Worm (Caenorhabditis elegans): ENCODE results near the gene lec-6.

lec-6 gene

DNA sequence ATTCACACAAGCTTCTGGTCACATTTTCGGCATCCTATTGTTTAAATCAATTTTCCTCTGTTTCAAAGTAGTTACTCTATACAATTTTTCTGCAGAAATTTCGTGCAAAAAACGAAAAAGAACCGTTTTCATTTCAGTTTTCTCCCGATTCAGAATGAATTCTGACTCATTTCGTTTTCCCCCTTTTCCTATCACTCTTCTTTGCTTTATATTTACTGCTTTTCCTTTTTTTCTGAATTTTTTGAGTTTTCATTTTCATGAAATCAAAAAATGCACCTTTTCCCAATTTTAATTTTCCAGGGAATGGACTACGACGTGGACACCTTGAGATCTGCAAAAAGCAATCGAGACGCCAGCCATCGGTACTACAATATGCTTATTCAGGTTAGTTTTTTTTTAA lies 44.5 kb downstream of the lec-6 start, which contains the start of gene B0353.1:
B0353.1 (plus strand) TSS at position 301 of the 400 bp plus-strand sequence.
- no peak for TF ChIP-seq nhr-12 (tag; optimal IDR thresholded peaks at IDR 0.05)
- TF ChIP-seq nhr-10 (tag; optimal IDR thresholded peaks at IDR 0.05) = no peak
- no peak for TF ChIP-seq crh-2 (tag; optimal IDR thresholded peaks at IDR 0.05)
- TF ChIP-seq nhr-237 (tag; optimal IDR thresholded peaks at IDR 0.05) = no peak
- TF ChIP-seq dmd-4 (tag; optimal IDR thresholded peaks at IDR 0.05) = no peak
